Comparison of ENCODE assay signal across 1 fruit fly cellular context in genomic region chr2L:160581-161452, dm6.
TF ChIP-seq lines count a peak whose summit lies in the region.

No protein-coding gene starts in this region.

TF ChIP-seq in whole organism, embryonic, 481 proteins besides CTCF, POLR2A, EP300 and RAD21 (continued from another document):
- TF ChIP-seq CG32772 (GFP tag; IDR thresholded peaks at IDR 0.05; lab: Robert Waterston, UW) (no peak), CG9876 (GFP tag; optimal IDR thresholded peaks at IDR 0.05; lab: Kevin White, UChicago) (no peak), Xrp1 (GFP tag; IDR thresholded peaks at IDR 0.05; lab: Robert Waterston, UW) (no peak), NC2β (GFP tag; optimal IDR thresholded peaks at IDR 0.05; lab: Kevin White, UChicago) (peak; percentile 38), exex (tag; optimal IDR thresholded peaks at IDR 0.05; lab: Kevin White, UChicago) (peak; percentile 25), Oli (tag; optimal IDR thresholded peaks at IDR 0.05; lab: Kevin White, UChicago) (no peak), CG6683 (GFP tag; optimal IDR thresholded peaks at IDR 0.05; lab: Kevin White, UChicago) (no peak)
